Fruit fly (Drosophila melanogaster) whole organism, embryonic: ENCODE data around the gene Alms1a.
A peak's percentile ranks its signal among the peaks of the same experiment; 100 is the strongest.

Source experiments
- Ada2b ChIP-seq: fragments of 200-800 bp; sonication (Bioruptor generic); IDR thresholded peaks from 2 replicates; pipeline ENCODE4 v1.3.6; 2022; ENCODE audit warnings: missing biosample characterization, missing genetic modification characterization
- Adf1 ChIP-seq: fragments of 200-800 bp; sonication (Bioruptor generic); IDR thresholded peaks from 2 replicates; pipeline ENCODE4 v1.3.6; 2022; ENCODE audit warnings: missing biosample characterization, missing genetic modification characterization
- Aef1 ChIP-seq: fragments of 200-800 bp; sonication (Bioruptor generic); IDR thresholded peaks from 3 replicates; pipeline ENCODE4 v1.3.6; 2022; ENCODE audit warnings: missing biosample characterization, missing genetic modification characterization
- CG10366 ChIP-seq: fragments of 200-800 bp; sonication (Bioruptor generic); IDR thresholded peaks from 2 replicates; pipeline ENCODE4 v1.3.6; 2022; ENCODE audit warnings: missing biosample characterization, missing genetic modification characterization
- CG10462 ChIP-seq: fragments of 200-800 bp; sonication (Bioruptor generic); optimal IDR thresholded peaks from 2 replicates; lab custom pipeline; 2016; ENCODE audit warnings: missing biosample characterization, missing genetic modification characterization
- CG12104 ChIP-seq: fragments of 200-800 bp; sonication (Bioruptor generic); optimal IDR thresholded peaks from 3 replicates; lab custom pipeline; 2016; ENCODE audit warnings: missing biosample characterization, missing genetic modification characterization
- CG12659 ChIP-seq: fragments of 200-800 bp; sonication (Bioruptor generic); optimal IDR thresholded peaks from 3 replicates; lab custom pipeline; 2017; ENCODE audit warnings: mild to moderate bottlenecking, missing biosample characterization, missing genetic modification reagents, missing genetic modification characterization
- CG13296 ChIP-seq: fragments of 200-800 bp; sonication (Bioruptor generic); optimal IDR thresholded peaks from 3 replicates; lab custom pipeline; 2018; ENCODE audit warnings: missing biosample characterization, mild to moderate bottlenecking, missing genetic modification characterization
- CG17359 ChIP-seq: fragments of 200-800 bp; sonication (Bioruptor generic); optimal IDR thresholded peaks from 3 replicates; lab custom pipeline; 2018; ENCODE audit warnings: missing biosample characterization, mild to moderate bottlenecking, missing genetic modification characterization, moderate library complexity
- CG17612 ChIP-seq: fragments of 200-800 bp; sonication (Bioruptor generic); IDR thresholded peaks from 2 replicates; pipeline ENCODE4 v1.3.6; 2022; ENCODE audit warnings: missing biosample characterization, missing genetic modification characterization
- CG17802 ChIP-seq: fragments of 200-800 bp; sonication (Bioruptor generic); optimal IDR thresholded peaks from 2 replicates; lab custom pipeline; 2018; ENCODE audit warnings: missing biosample characterization, mild to moderate bottlenecking, missing genetic modification characterization, moderate library complexity
- CG34224 ChIP-seq: fragments of 200-800 bp; sonication (Bioruptor generic); IDR thresholded peaks from 3 replicates; pipeline ENCODE4 v1.3.6; 2022; ENCODE audit warnings: missing biosample characterization, missing genetic modification characterization; ENCODE audit not compliant: partially characterized antibody
- CG7987 ChIP-seq: fragments of 200-800 bp; sonication (Bioruptor generic); optimal IDR thresholded peaks from 2 replicates; lab custom pipeline; 2018; ENCODE audit warnings: missing biosample characterization, mild to moderate bottlenecking, missing genetic modification characterization, moderate library complexity
- CG8944 ChIP-seq: fragments of 200-800 bp; sonication (Bioruptor generic); optimal IDR thresholded peaks from 3 replicates; lab custom pipeline; 2016; ENCODE audit warnings: missing biosample characterization, missing genetic modification characterization
- CG9797 ChIP-seq: fragments of 200-800 bp; sonication (Bioruptor generic); optimal IDR thresholded peaks from 3 replicates; lab custom pipeline; 2018; ENCODE audit warnings: missing biosample characterization, mild to moderate bottlenecking, missing genetic modification characterization
- CG9876 ChIP-seq: fragments of 200-800 bp; sonication (Bioruptor generic); optimal IDR thresholded peaks from 2 replicates; lab custom pipeline; 2016; ENCODE audit warnings: missing biosample characterization, missing genetic modification characterization
- Chrac-16 ChIP-seq: fragments of 200-800 bp; sonication (Bioruptor generic); optimal IDR thresholded peaks from 3 replicates; lab custom pipeline; 2016; ENCODE audit warnings: missing biosample characterization, missing genetic modification characterization
- CkIIα-i1 ChIP-seq: fragments of 200-800 bp; sonication (Bioruptor generic); IDR thresholded peaks from 2 replicates; pipeline ENCODE4 v1.3.6; 2022; ENCODE audit warnings: missing biosample characterization, missing genetic modification characterization
- H15 ChIP-seq: fragments of 200-800 bp; sonication (Bioruptor generic); IDR thresholded peaks from 3 replicates; pipeline ENCODE4 v1.3.6; 2022; ENCODE audit warnings: missing biosample characterization, missing genetic modification characterization
- HHEX ChIP-seq: fragments of 200-800 bp; sonication (Bioruptor generic); optimal IDR thresholded peaks from 3 replicates; lab custom pipeline; 2017; ENCODE audit warnings: missing biosample characterization, mild to moderate bottlenecking, missing genetic modification characterization, missing genetic modification reagents
- HLH3B ChIP-seq: fragments of 200-800 bp; sonication (Bioruptor generic); IDR thresholded peaks from 2 replicates; pipeline ENCODE4 v1.3.6; 2022; ENCODE audit warnings: missing biosample characterization, missing genetic modification characterization
- HLH54F ChIP-seq: fragments of 200-800 bp; sonication (Bioruptor generic); optimal IDR thresholded peaks from 3 replicates; lab custom pipeline; 2016; ENCODE audit warnings: missing biosample characterization, missing genetic modification characterization
- Hr51 ChIP-seq, 2 experiments: fragments of 200-800 bp; sonication (Bioruptor generic); optimal IDR thresholded peaks; 2 replicates in 1 of 2; 3 replicates in 1 of 2; lab custom pipeline; 2016 to 2018; ENCODE audit warnings: missing biosample characterization in 2 of 2, missing genetic modification characterization in 2 of 2, mild to moderate bottlenecking in 1 of 2, moderate library complexity in 1 of 2
- Mes4 ChIP-seq: fragments of 200-800 bp; sonication (Bioruptor generic); optimal IDR thresholded peaks from 2 replicates; lab custom pipeline; 2016; ENCODE audit warnings: missing biosample characterization, missing genetic modification characterization
- NC2α ChIP-seq: fragments of 200-800 bp; sonication (Bioruptor generic); optimal IDR thresholded peaks from 2 replicates; lab custom pipeline; 2016; ENCODE audit warnings: missing biosample characterization, missing genetic modification characterization
- NK7.1 ChIP-seq: fragments of 200-800 bp; sonication (Bioruptor generic); optimal IDR thresholded peaks from 3 replicates; lab custom pipeline; 2016; ENCODE audit warnings: missing biosample characterization, missing genetic modification characterization
- Pdp1 ChIP-seq, 2 experiments: fragments of 200-800 bp; sonication (Bioruptor generic); optimal IDR thresholded peaks; 3 replicates each; lab custom pipeline; 2016; ENCODE audit warnings: missing biosample characterization in 2 of 2, missing genetic modification characterization in 2 of 2, mild to moderate bottlenecking in 1 of 2, moderate library complexity in 1 of 2
- Ptx1 ChIP-seq: fragments of 200-800 bp; sonication (Bioruptor generic); IDR thresholded peaks from 2 replicates; pipeline ENCODE4 v1.3.6; 2022; ENCODE audit warnings: missing biosample characterization, missing genetic modification characterization
- Rx ChIP-seq: fragments of 200-800 bp; sonication (Bioruptor generic); IDR thresholded peaks from 2 replicates; pipeline ENCODE4 v1.3.6; 2022; ENCODE audit warnings: missing biosample characterization, missing genetic modification characterization
- Ssrp ChIP-seq: fragments of 200-800 bp; sonication (Bioruptor generic); optimal IDR thresholded peaks from 2 replicates; lab custom pipeline; 2018; ENCODE audit warnings: missing biosample characterization, mild to moderate bottlenecking, missing genetic modification characterization, moderate library complexity
- bcd ChIP-seq: fragments of 200-800 bp; sonication (Bioruptor generic); optimal IDR thresholded peaks from 2 replicates; lab custom pipeline; 2017; ENCODE audit warnings: missing biosample characterization, mild to moderate bottlenecking, missing genetic modification characterization
- chif ChIP-seq, 2 experiments: fragments of 200-800 bp; sonication (Bioruptor generic); optimal IDR thresholded peaks; 3 replicates each; lab custom pipeline; 2016; ENCODE audit warnings: missing biosample characterization in 2 of 2, missing genetic modification characterization in 2 of 2
- crc ChIP-seq: fragments of 200-800 bp; sonication (Bioruptor generic); optimal IDR thresholded peaks from 2 replicates; lab custom pipeline; 2016; ENCODE audit warnings: missing biosample characterization, missing genetic modification characterization
- dimm ChIP-seq: fragments of 200-800 bp; sonication (Bioruptor generic); IDR thresholded peaks from 2 replicates; pipeline ENCODE4 v1.3.6; 2022; ENCODE audit warnings: missing biosample characterization, missing genetic modification characterization
- dm ChIP-seq: fragments of 200-800 bp; sonication (Bioruptor generic); optimal IDR thresholded peaks from 3 replicates; lab custom pipeline; 2016; ENCODE audit warnings: missing biosample characterization, missing genetic modification characterization
- ftz-f1 ChIP-seq: fragments of 200-800 bp; sonication (Bioruptor generic); optimal IDR thresholded peaks from 2 replicates; lab custom pipeline; 2016; ENCODE audit warnings: missing biosample characterization, missing genetic modification characterization
- gce ChIP-seq: fragments of 200-800 bp; sonication (Bioruptor generic); IDR thresholded peaks from 3 replicates; pipeline ENCODE4 v1.3.6; 2022; ENCODE audit warnings: missing biosample characterization, missing genetic modification characterization
- gcm2 ChIP-seq: fragments of 200-800 bp; sonication (Bioruptor generic); optimal IDR thresholded peaks from 2 replicates; lab custom pipeline; 2016; ENCODE audit warnings: missing biosample characterization, missing genetic modification characterization
- grau ChIP-seq: fragments of 200-800 bp; optimal IDR thresholded peaks from 3 replicates; lab custom pipeline; 2019; ENCODE audit warnings: missing biosample characterization, mild to moderate bottlenecking, missing genetic modification characterization, moderate library complexity
- hbn ChIP-seq: fragments of 200-800 bp; sonication (Bioruptor generic); IDR thresholded peaks from 2 replicates; pipeline ENCODE4 v1.3.6; 2022; ENCODE audit warnings: missing biosample characterization, missing genetic modification characterization; ENCODE audit not compliant: partially characterized antibody
- her ChIP-seq: fragments of 200-800 bp; sonication (Bioruptor generic); optimal IDR thresholded peaks from 2 replicates; lab custom pipeline; 2016; ENCODE audit warnings: missing biosample characterization, missing genetic modification characterization
- mam ChIP-seq: fragments of 200-800 bp; sonication (Bioruptor generic); optimal IDR thresholded peaks from 3 replicates; lab custom pipeline; 2016; ENCODE audit warnings: missing biosample characterization, missing genetic modification characterization
- onecut ChIP-seq: fragments of 200-800 bp; sonication (Bioruptor generic); IDR thresholded peaks from 2 replicates; pipeline ENCODE4 v1.3.6; 2022; ENCODE audit warnings: missing biosample characterization, missing genetic modification characterization
- phol ChIP-seq: fragments of 200-800 bp; sonication (Bioruptor generic); optimal IDR thresholded peaks from 3 replicates; lab custom pipeline; 2018; ENCODE audit warnings: missing biosample characterization, mild to moderate bottlenecking, missing genetic modification characterization, moderate library complexity
- pros ChIP-seq: fragments of 200-800 bp; sonication (Bioruptor generic); optimal IDR thresholded peaks from 3 replicates; lab custom pipeline; 2019; ENCODE audit warnings: missing biosample characterization, mild to moderate bottlenecking, missing genetic modification characterization, moderate library complexity
- schlank ChIP-seq: fragments of 200-800 bp; sonication (Bioruptor generic); optimal IDR thresholded peaks from 2 replicates; lab custom pipeline; 2018; ENCODE audit warnings: missing biosample characterization, mild to moderate bottlenecking, missing genetic modification characterization
- scrt ChIP-seq: fragments of 200-800 bp; sonication (Bioruptor generic); optimal IDR thresholded peaks from 2 replicates; lab custom pipeline; 2018; ENCODE audit warnings: missing biosample characterization, mild to moderate bottlenecking, missing genetic modification characterization, moderate library complexity
- sd ChIP-seq: fragments of 200-800 bp; sonication (Bioruptor generic); optimal IDR thresholded peaks from 3 replicates; lab custom pipeline; 2018; ENCODE audit warnings: missing biosample characterization, mild to moderate bottlenecking, missing genetic modification characterization, moderate library complexity
- sim ChIP-seq: fragments of 200-800 bp; sonication (Bioruptor generic); IDR thresholded peaks from 2 replicates; pipeline ENCODE4 v1.3.6; 2022; ENCODE audit warnings: missing biosample characterization, missing genetic modification characterization
- sima ChIP-seq: fragments of 200-800 bp; sonication (Bioruptor generic); optimal IDR thresholded peaks from 2 replicates; lab custom pipeline; 2016; ENCODE audit warnings: missing biosample characterization, missing genetic modification characterization
- so ChIP-seq: fragments of 200-800 bp; sonication (Bioruptor generic); IDR thresholded peaks from 3 replicates; pipeline ENCODE4 v1.3.6; 2022; ENCODE audit warnings: missing biosample characterization, missing genetic modification characterization
- tx ChIP-seq: fragments of 200-800 bp; sonication (Bioruptor generic); optimal IDR thresholded peaks from 2 replicates; lab custom pipeline; 2016; ENCODE audit warnings: missing biosample characterization, missing genetic modification characterization

The Alms1a gene

dm6 chrX:4649751-4650150 lies 13.9 kb upstream of the Alms1a start, which contains the start of the genes Cbp80 and Torsin (continued):
- no peak for TF ChIP-seq bcd (GFP tag; lab: Kevin White, UChicago)
- TF ChIP-seq NC2α (GFP tag; lab: Kevin White, UChicago), result no peak
- no peak for TF ChIP-seq onecut (GFP tag; lab: Robert Waterston, UW)
- peak; percentile 3 for TF ChIP-seq CG9797
- no peak for TF ChIP-seq sima (GFP tag; lab: Kevin White, UChicago)
- no peak for TF ChIP-seq CkIIα-i1 (GFP tag; lab: Robert Waterston, UW)
- TF ChIP-seq CG34224 (GFP tag; lab: Robert Waterston, UW), result peak; percentile 90
- TF ChIP-seq Ada2b (GFP tag; lab: Robert Waterston, UW), result 0 out of 2 replicates have a peak, but pooled peaks have one; percentile 9
- no peak for TF ChIP-seq HLH54F (GFP tag; lab: Kevin White, UChicago)
- TF ChIP-seq Ptx1 (GFP tag; lab: Robert Waterston, UW), result no peak
- TF ChIP-seq Aef1 (GFP tag; lab: Robert Waterston, UW), result no peak
- peak; percentile 36 for TF ChIP-seq CG12659 (GFP tag; lab: Kevin White, UChicago)
- peak; percentile 11 for TF ChIP-seq grau
- TF ChIP-seq HLH3B, result no peak
- TF ChIP-seq CG8944 (GFP tag; lab: Kevin White, UChicago), result no peak
- no peak for TF ChIP-seq chif (GFP tag; optimal IDR thresholded peaks at IDR 0.05; lab: Kevin White, UChicago)
- no peak for TF ChIP-seq CG17612 (GFP tag; lab: Robert Waterston, UW)
- TF ChIP-seq so (GFP tag; lab: Robert Waterston, UW), result no peak
- TF ChIP-seq pros (GFP tag; lab: Kevin White, UChicago), result no peak
- TF ChIP-seq gcm2 (GFP tag; lab: Kevin White, UChicago), result no peak
- peak; percentile 58 for TF ChIP-seq CG17802 (tag; lab: Kevin White, UChicago)
- peak in 1 of 2 experiments; percentile 44 for TF ChIP-seq Pdp1 (GFP tag; optimal IDR thresholded peaks at IDR 0.05; lab: Kevin White, UChicago)
- no peak for TF ChIP-seq ftz-f1 (GFP tag; lab: Kevin White, UChicago)
- TF ChIP-seq CG9876, result no peak
- no peak; the same call in 1 of the 2 replicates for TF ChIP-seq Adf1
- TF ChIP-seq crc (GFP tag; lab: Kevin White, UChicago), result no peak
- TF ChIP-seq Hr51 (GFP tag; optimal IDR thresholded peaks at IDR 0.05; lab: Kevin White, UChicago), result no peak
- peak; percentile 49 for TF ChIP-seq dm
- TF ChIP-seq CG10462 (GFP tag; lab: Kevin White, UChicago), result no peak
- TF ChIP-seq gce (GFP tag; lab: Robert Waterston, UW), result no peak
- TF ChIP-seq sim (GFP tag; lab: Robert Waterston, UW), result no peak
- TF ChIP-seq CG10366 (GFP tag; lab: Robert Waterston, UW), result no peak
- no peak for TF ChIP-seq Chrac-16 (GFP tag; lab: Kevin White, UChicago)
- TF ChIP-seq sd (tag; lab: Kevin White, UChicago), result peak; percentile 90
- no peak for TF ChIP-seq Mes4 (GFP tag; lab: Kevin White, UChicago)
- no peak for TF ChIP-seq dimm (GFP tag; lab: Robert Waterston, UW)
- TF ChIP-seq NK7.1 (GFP tag; lab: Kevin White, UChicago), result no peak
- no peak for TF ChIP-seq CG12104 (GFP tag; lab: Kevin White, UChicago)
- no peak for TF ChIP-seq CG13296 (GFP tag; lab: Kevin White, UChicago)
- TF ChIP-seq scrt (GFP tag; lab: Kevin White, UChicago), result no peak
- TF ChIP-seq Ssrp, result no peak
- no peak for TF ChIP-seq Rx
- TF ChIP-seq H15 (GFP tag; lab: Robert Waterston, UW), result no peak
- no peak for TF ChIP-seq tx
- no peak for TF ChIP-seq mam (GFP tag; lab: Kevin White, UChicago)
- no peak for TF ChIP-seq CG17359
- no peak for TF ChIP-seq HHEX (GFP tag; lab: Kevin White, UChicago)
- no peak for TF ChIP-seq CG7987 (GFP tag; lab: Kevin White, UChicago)
- TF ChIP-seq her (GFP tag; lab: Kevin White, UChicago), result no peak
- no peak for TF ChIP-seq schlank (tag; lab: Kevin White, UChicago)
- peak; percentile 79 for TF ChIP-seq hbn (GFP tag; lab: Robert Waterston, UW)
- peak; percentile 34 for TF ChIP-seq phol (tag; lab: Kevin White, UChicago)
